Worm (Caenorhabditis elegans) whole organism, L4 larva: ENCODE data around the gene srh-31.

Experiments
- ZK546.5 ChIP-seq, 2 experiments: sonication (generic microtip); optimal IDR thresholded peaks; 2 replicates each; lab custom pipeline; 2017; ENCODE audit warnings: missing biosample characterization in 2 of 2, missing genetic modification characterization in 2 of 2
- ama-1 ChIP-seq: fragments of 150-350 bp; optimal IDR thresholded peaks from 2 replicates; lab custom pipeline; 2014; ENCODE audit warnings: inconsistent platforms, mixed read lengths
- daf-12 ChIP-seq: fragments of 150-350 bp; optimal IDR thresholded peaks from 2 replicates; lab custom pipeline; 2014; ENCODE audit warnings: missing biosample characterization, missing genetic modification reagents, missing genetic modification characterization
- dve-1 ChIP-seq: sonication (generic microtip); optimal IDR thresholded peaks from 2 replicates; lab custom pipeline; 2017; ENCODE audit warnings: antibody characterized with exemption, mild to moderate bottlenecking, missing genetic modification characterization, missing compliant biosample characterization; ENCODE audit not compliant: insufficient read depth
- lin-39 ChIP-seq: fragments of 150-350 bp; optimal IDR thresholded peaks from 2 replicates; lab custom pipeline; 2014; ENCODE audit warnings: missing biosample characterization, missing genetic modification reagents, missing genetic modification characterization
- mdl-1 ChIP-seq, 2 experiments: fragments of 150-350 bp in 1 of 2; sonication (generic microtip) in 1 of 2; optimal IDR thresholded peaks; 2 replicates each; lab custom pipeline; 2014 to 2017; ENCODE audit warnings: missing biosample characterization in 2 of 2, missing genetic modification characterization in 2 of 2
- nhr-25 ChIP-seq: sonication (generic microtip); optimal IDR thresholded peaks from 2 replicates; lab custom pipeline; 2017; ENCODE audit warnings: missing genetic modification characterization, mild to moderate bottlenecking, missing compliant biosample characterization, antibody characterized with exemption, moderate library complexity, borderline replicate concordance; ENCODE audit not compliant: insufficient read depth
- unc-130 ChIP-seq: sonication (generic microtip); optimal IDR thresholded peaks from 2 replicates; lab custom pipeline; 2016; ENCODE audit warnings: missing genetic modification reagents, missing genetic modification characterization, missing compliant biosample characterization

ce11 chrV:17705814-17706213 is 1.3 kb upstream of the srh-31 start, which contains the start of gene W06D12.6:
- TF ChIP-seq mdl-1 (tag; optimal IDR thresholded peaks at IDR 0.05; lab: Kevin White, UChicago), result no peak
- TF ChIP-seq unc-130 (GFP tag; lab: Kevin White, UChicago), result no peak
- TF ChIP-seq ama-1 (lab: Kevin White, UChicago), result no peak
- no peak for TF ChIP-seq dve-1 (tag; lab: Kevin White, UChicago)
- TF ChIP-seq lin-39 (tag; lab: Kevin White, UChicago), result no peak
- no peak for TF ChIP-seq ZK546.5 (tag; optimal IDR thresholded peaks at IDR 0.05; lab: Kevin White, UChicago)
- no peak for TF ChIP-seq daf-12 (tag; lab: Kevin White, UChicago)
- TF ChIP-seq nhr-25, result no peak
